Worm (Caenorhabditis elegans) whole organism, L2 larva: ENCODE results near the gene srw-144.

Experiments used
- R02D3.7 ChIP-seq: fragments of 150-350 bp; optimal IDR thresholded peaks from 2 replicates; lab custom pipeline; 2014; ENCODE audit warnings: missing biosample characterization, missing genetic modification characterization
- ceh-82 ChIP-seq: fragments of 150-350 bp; optimal IDR thresholded peaks from 2 replicates; lab custom pipeline; 2014; ENCODE audit warnings: missing biosample characterization, missing genetic modification characterization
- dmd-4 ChIP-seq: sonication (generic microtip); optimal IDR thresholded peaks from 2 replicates; lab custom pipeline; 2017; ENCODE audit warnings: missing biosample characterization, missing genetic modification characterization
- nhr-23 ChIP-seq: fragments of 150-350 bp; optimal IDR thresholded peaks from 2 replicates; lab custom pipeline; 2014; ENCODE audit warnings: missing biosample characterization, missing genetic modification reagents, missing genetic modification characterization
- skn-1 ChIP-seq: sonication (generic microtip); optimal IDR thresholded peaks from 2 replicates; lab custom pipeline; 2017; ENCODE audit warnings: missing biosample characterization, missing genetic modification characterization
- unc-39 ChIP-seq: fragments of 150-350 bp; optimal IDR thresholded peaks from 2 replicates; lab custom pipeline; 2014; ENCODE audit warnings: missing biosample characterization, missing genetic modification characterization
- unc-62 ChIP-seq: fragments of 150-350 bp; optimal IDR thresholded peaks from 2 replicates; lab custom pipeline; 2014; ENCODE audit warnings: missing biosample characterization, missing genetic modification reagents, missing genetic modification characterization
- zag-1 ChIP-seq: fragments of 150-350 bp; optimal IDR thresholded peaks from 2 replicates; lab custom pipeline; 2014; ENCODE audit warnings: missing biosample characterization, missing genetic modification characterization

ce11 chrV:2945602-2946001, 15.2 kb downstream of the srw-144 start, which contains the start of gene srh-87:
- TF ChIP-seq unc-62 (GFP tag; lab: Kevin White, UChicago) (no peak), unc-39 (tag; lab: Kevin White, UChicago) (no peak), nhr-23 (tag; lab: Kevin White, UChicago) (no peak), R02D3.7 (tag; lab: Kevin White, UChicago) (no peak), skn-1 (no peak), ceh-82 (tag; lab: Kevin White, UChicago) (no peak), zag-1 (tag; lab: Kevin White, UChicago) (no peak), dmd-4 (tag; lab: Kevin White, UChicago) (no peak)
